Worm (Caenorhabditis elegans) whole organism, L1 larva: ENCODE results near the gene sam-4.

Experiments used
- C34B4.2 ChIP-seq: sonication (generic microtip); optimal IDR thresholded peaks from 2 replicates; lab custom pipeline; 2017; ENCODE audit warnings: mild to moderate bottlenecking, missing genetic modification characterization, missing compliant biosample characterization
- aha-1 ChIP-seq: fragments of 150-350 bp; optimal IDR thresholded peaks from 2 replicates; lab custom pipeline; 2014; ENCODE audit warnings: missing biosample characterization, missing genetic modification characterization
- alr-1 ChIP-seq: fragments of 200-800 bp; sonication (Bioruptor generic); optimal IDR thresholded peaks from 2 replicates; lab custom pipeline; 2018; ENCODE audit warnings: borderline replicate concordance, mild to moderate bottlenecking, missing genetic modification characterization, missing compliant biosample characterization
- ceh-82 ChIP-seq, 3 experiments: fragments of 150-350 bp in 1 of 3; sonication (generic microtip) in 2 of 3; optimal IDR thresholded peaks; 2 replicates each; lab custom pipeline; 2014 to 2017; ENCODE audit warnings: missing biosample characterization in 3 of 3, missing genetic modification characterization in 3 of 3
- ces-1 ChIP-seq: fragments of 150-350 bp; optimal IDR thresholded peaks from 2 replicates; lab custom pipeline; 2014; ENCODE audit warnings: missing biosample characterization, missing genetic modification reagents, missing genetic modification characterization
- elt-2 ChIP-seq: sonication (generic microtip); optimal IDR thresholded peaks from 2 replicates; lab custom pipeline; 2016; ENCODE audit warnings: missing genetic modification characterization, mild to moderate bottlenecking, inconsistent platforms, missing compliant biosample characterization, missing genetic modification reagents
- hlh-17 ChIP-seq: fragments of 200-800 bp; sonication (Bioruptor generic); optimal IDR thresholded peaks from 2 replicates; lab custom pipeline; 2018; ENCODE audit warnings: missing genetic modification characterization, mild to moderate bottlenecking, missing compliant biosample characterization, moderate library complexity, borderline replicate concordance
- jun-1 ChIP-seq: fragments of 150-350 bp; optimal IDR thresholded peaks from 2 replicates; lab custom pipeline; 2014; ENCODE audit warnings: missing biosample characterization, missing genetic modification reagents, missing genetic modification characterization
- mdl-1 ChIP-seq, 2 experiments: fragments of 150-350 bp; optimal IDR thresholded peaks; 2 replicates each; lab custom pipeline; 2014 to 2017; ENCODE audit warnings: missing biosample characterization in 2 of 2, missing genetic modification characterization in 2 of 2, inconsistent platforms in 1 of 2
- mef-2 ChIP-seq: fragments of 150-350 bp; optimal IDR thresholded peaks from 2 replicates; lab custom pipeline; 2014; ENCODE audit warnings: missing biosample characterization, missing genetic modification characterization
- nhr-237 ChIP-seq: fragments of 150-350 bp; optimal IDR thresholded peaks from 2 replicates; lab custom pipeline; 2014; ENCODE audit warnings: missing biosample characterization, missing genetic modification characterization
- pqm-1 ChIP-seq: sonication (generic microtip); optimal IDR thresholded peaks from 3 replicates; lab custom pipeline; 2017; ENCODE audit warnings: missing biosample characterization, missing genetic modification characterization
- sptf-1 ChIP-seq: fragments of 150-350 bp; optimal IDR thresholded peaks from 2 replicates; lab custom pipeline; 2014; ENCODE audit warnings: missing biosample characterization, missing genetic modification characterization
- unc-62 ChIP-seq: fragments of 150-350 bp; optimal IDR thresholded peaks from 2 replicates; lab custom pipeline; 2014; ENCODE audit warnings: missing biosample characterization, missing genetic modification reagents, missing genetic modification characterization

ce11 chrII:5603194-5603593 lies 45.9 kb downstream of the sam-4 start, which contains the start of gene C17G10.6:
- TF ChIP-seq sptf-1 (tag; lab: Kevin White, UChicago) = no peak
- TF ChIP-seq aha-1 = no peak
- TF ChIP-seq pqm-1 (tag; lab: Kevin White, UChicago) = no peak
- TF ChIP-seq nhr-237 (tag; lab: Kevin White, UChicago) = no peak
- no peak for TF ChIP-seq hlh-17
- no peak for TF ChIP-seq ceh-82 (tag; optimal IDR thresholded peaks at IDR 0.05; lab: Kevin White, UChicago)
- no peak for TF ChIP-seq alr-1
- no peak for TF ChIP-seq ces-1 (GFP tag; lab: Kevin White, UChicago)
- no peak for TF ChIP-seq elt-2 (tag; lab: Kevin White, UChicago)
- no peak for TF ChIP-seq unc-62
- no peak for TF ChIP-seq mef-2 (tag; lab: Kevin White, UChicago)
- TF ChIP-seq jun-1 = no peak
- no peak for TF ChIP-seq C34B4.2 (tag; lab: Kevin White, UChicago)
- no peak for TF ChIP-seq mdl-1 (tag; optimal IDR thresholded peaks at IDR 0.05; lab: Kevin White, UChicago)
